Fruit fly (Drosophila melanogaster) whole organism, wandering third instar larva: ENCODE data around the gene comm2.

ENCODE experiments used
- Abd-B ChIP-seq: fragments of >200 bp; optimal IDR thresholded peaks from 2 replicates; lab custom pipeline; 2017; ENCODE audit warnings: missing biosample characterization, missing genetic modification characterization
- CG32264 ChIP-seq: fragments of 200-800 bp; sonication (Bioruptor generic); optimal IDR thresholded peaks from 2 replicates; lab custom pipeline; 2016; ENCODE audit warnings: missing biosample characterization, missing genetic modification characterization
- CG9705 ChIP-seq: fragments of 200-800 bp; sonication (Bioruptor generic); optimal IDR thresholded peaks from 2 replicates; lab custom pipeline; 2018; ENCODE audit warnings: missing biosample characterization, mild to moderate bottlenecking, missing genetic modification characterization
- CrebA ChIP-seq: fragments of 200-800 bp; sonication (Bioruptor generic); optimal IDR thresholded peaks from 2 replicates; lab custom pipeline; 2016; ENCODE audit warnings: missing biosample characterization, mild to moderate bottlenecking, missing genetic modification characterization, borderline replicate concordance
- Dfd ChIP-seq: fragments of >200 bp; optimal IDR thresholded peaks from 2 replicates; lab custom pipeline; 2017; ENCODE audit warnings: missing biosample characterization, missing genetic modification characterization
- Dif ChIP-seq: fragments of 200-275, 200-300 bp; sonication (Bioruptor generic); optimal IDR thresholded peaks from 2 replicates; lab custom pipeline; 2018; ENCODE audit warnings: missing biosample characterization, missing genetic modification characterization; ENCODE audit not compliant: partially characterized antibody
- GATAd ChIP-seq: sonication (Bioruptor generic); optimal IDR thresholded peaks from 2 replicates; lab custom pipeline; 2016; ENCODE audit warnings: missing biosample characterization, missing genetic modification characterization
- HLH106 ChIP-seq: fragments of 200-800 bp; optimal IDR thresholded peaks from 3 replicates; lab custom pipeline; 2019; ENCODE audit warnings: missing biosample characterization, mild to moderate bottlenecking, missing genetic modification characterization, moderate library complexity
- Hr78 ChIP-seq: fragments of >200 bp; optimal IDR thresholded peaks from 2 replicates; lab custom pipeline; 2017; ENCODE audit warnings: missing biosample characterization, missing genetic modification characterization
- Hr83 ChIP-seq: fragments of 200-300 bp; sonication (Bioruptor generic); optimal IDR thresholded peaks from 2 replicates; lab custom pipeline; 2016; ENCODE audit warnings: missing biosample characterization, mild to moderate bottlenecking, missing genetic modification characterization, moderate library complexity; ENCODE audit not compliant: poor library complexity, severe bottlenecking
- Jra ChIP-seq: sonication (Bioruptor generic); optimal IDR thresholded peaks from 2 replicates; lab custom pipeline; 2016; ENCODE audit warnings: missing biosample characterization, missing genetic modification characterization
- Mio ChIP-seq: sonication (Bioruptor generic); optimal IDR thresholded peaks from 2 replicates; lab custom pipeline; 2016; ENCODE audit warnings: missing biosample characterization, missing genetic modification characterization
- Myc ChIP-seq: fragments of >200 bp; optimal IDR thresholded peaks from 2 replicates; lab custom pipeline; 2017
- N ChIP-seq: fragments of >200 bp; optimal IDR thresholded peaks from 2 replicates; lab custom pipeline; 2018; ENCODE audit warnings: missing biosample characterization, missing external identifiers, missing genetic modification characterization
- OdsH ChIP-seq: fragments of 200-800 bp; sonication (Bioruptor generic); optimal IDR thresholded peaks from 2 replicates; lab custom pipeline; 2016; ENCODE audit warnings: missing biosample characterization, mild to moderate bottlenecking, missing genetic modification characterization
- Vsx2 ChIP-seq: fragments of 200-300, 225-300 bp; sonication (Bioruptor generic); optimal IDR thresholded peaks from 2 replicates; lab custom pipeline; 2018; ENCODE audit warnings: missing biosample characterization, missing genetic modification characterization; ENCODE audit not compliant: partially characterized antibody
- br ChIP-seq: fragments of 200-800 bp; sonication (Bioruptor generic); optimal IDR thresholded peaks from 2 replicates; lab custom pipeline; 2016; ENCODE audit warnings: missing biosample characterization, missing genetic modification characterization
- brk ChIP-seq: fragments of 200-800 bp; sonication (Bioruptor generic); optimal IDR thresholded peaks from 2 replicates; lab custom pipeline; 2016; ENCODE audit warnings: missing biosample characterization, mild to moderate bottlenecking, missing genetic modification characterization
- dl ChIP-seq, 2 experiments: fragments of 175-275, 200-275 bp in 1 of 2; fragments of 200-275 bp in 1 of 2; sonication (Bioruptor generic); optimal IDR thresholded peaks; lab custom pipeline; 2018; ENCODE audit warnings: mild to moderate bottlenecking in 2 of 2, missing biosample characterization in 2 of 2, missing genetic modification characterization in 2 of 2, moderate library complexity in 2 of 2; ENCODE audit not compliant: partially characterized antibody in 2 of 2, insufficient read depth in 1 of 2
- dmrt93B ChIP-seq: fragments of 200-800 bp; sonication (Bioruptor generic); optimal IDR thresholded peaks from 2 replicates; lab custom pipeline; 2018; ENCODE audit warnings: missing biosample characterization, mild to moderate bottlenecking, missing genetic modification characterization
- dsf ChIP-seq: sonication (Bioruptor generic); optimal IDR thresholded peaks from 2 replicates; lab custom pipeline; 2016; ENCODE audit warnings: missing biosample characterization, missing genetic modification characterization, borderline replicate concordance
- ey ChIP-seq: fragments of 200-800 bp; sonication (Bioruptor generic); optimal IDR thresholded peaks from 2 replicates; lab custom pipeline; 2016; ENCODE audit warnings: missing biosample characterization, missing genetic modification characterization
- foxo ChIP-seq, 2 experiments: fragments of 200-800 bp; sonication (Bioruptor generic); optimal IDR thresholded peaks; 2 replicates in 1 of 2; 3 replicates in 1 of 2; lab custom pipeline; 2016 to 2017; ENCODE audit warnings: missing biosample characterization in 2 of 2, missing genetic modification characterization in 2 of 2
- h ChIP-seq: fragments of 200-800 bp; sonication (Bioruptor generic); optimal IDR thresholded peaks from 3 replicates; lab custom pipeline; 2016; ENCODE audit warnings: missing biosample characterization, mild to moderate bottlenecking, missing genetic modification characterization
- jim ChIP-seq: fragments of 175-275, 200-325 bp; sonication (Bioruptor generic); optimal IDR thresholded peaks from 2 replicates; lab custom pipeline; 2016; ENCODE audit warnings: missing biosample characterization, mild to moderate bottlenecking, missing genetic modification characterization
- lola ChIP-seq: fragments of >200 bp; optimal IDR thresholded peaks from 2 replicates; lab custom pipeline; 2017; ENCODE audit warnings: missing biosample characterization, missing genetic modification characterization
- pan ChIP-seq: fragments of >200 bp; optimal IDR thresholded peaks from 2 replicates; lab custom pipeline; 2017
- psq ChIP-seq: fragments of 200-800 bp; sonication (Bioruptor generic); optimal IDR thresholded peaks from 3 replicates; lab custom pipeline; 2017; ENCODE audit warnings: missing biosample characterization, mild to moderate bottlenecking, missing genetic modification characterization, moderate library complexity
- sage ChIP-seq: fragments of 200-800 bp; sonication (Bioruptor generic); optimal IDR thresholded peaks from 2 replicates; lab custom pipeline; 2016; ENCODE audit warnings: missing biosample characterization, mild to moderate bottlenecking, missing genetic modification characterization
- sv ChIP-seq: fragments of 200-800 bp; sonication (Bioruptor generic); optimal IDR thresholded peaks from 3 replicates; lab custom pipeline; 2016; ENCODE audit warnings: missing biosample characterization, missing genetic modification characterization
- usp ChIP-seq: fragments of >200 bp; optimal IDR thresholded peaks from 2 replicates; lab custom pipeline; 2017; ENCODE audit warnings: missing biosample characterization, missing genetic modification characterization
- woc ChIP-seq: sonication (Bioruptor generic); optimal IDR thresholded peaks from 2 replicates; lab custom pipeline; 2016; ENCODE audit warnings: missing biosample characterization, mild to moderate bottlenecking, missing genetic modification characterization

comm2 gene

dm6 chr3L:15679420-15679819, 20.2 kb downstream of the comm2 start, which contains the start of gene CG7304:
Gene CG7304, plus strand, starts transcription at chr3L:15679720.
- no peak for TF ChIP-seq ey
- TF ChIP-seq Hr83 = no peak
- TF ChIP-seq woc (GFP tag; lab: Kevin White, UChicago) = no peak
- TF ChIP-seq jim (GFP tag; lab: Kevin White, UChicago) = no peak
- no peak for TF ChIP-seq psq (GFP tag; lab: Kevin White, UChicago)
- TF ChIP-seq OdsH (GFP tag; lab: Kevin White, UChicago) = no peak
- no peak for TF ChIP-seq dl (GFP tag; optimal IDR thresholded peaks at IDR 0.05; lab: Kevin White, UChicago; ENCODE audit: insufficient read depth in 1 of 2, partially characterized antibody in 2 of 2)
- TF ChIP-seq Mio (GFP tag; lab: Kevin White, UChicago) = no peak
- no peak for TF ChIP-seq h (GFP tag; lab: Kevin White, UChicago)
- TF ChIP-seq pan (lab: Kevin White, UChicago) = no peak
- TF ChIP-seq GATAd (GFP tag; lab: Kevin White, UChicago) = no peak
- TF ChIP-seq brk (GFP tag; lab: Kevin White, UChicago) = no peak
- TF ChIP-seq CrebA (GFP tag; lab: Kevin White, UChicago) = no peak
- no peak for TF ChIP-seq Myc (lab: Kevin White, UChicago)
- no peak for TF ChIP-seq dsf (GFP tag; lab: Kevin White, UChicago)
- no peak for TF ChIP-seq Dfd (GFP tag; lab: Kevin White, UChicago)

- TF ChIP-seq Vsx2 (GFP tag; lab: Kevin White, UChicago) = no peak
- no peak for TF ChIP-seq CG32264
- TF ChIP-seq pan (lab: Kevin White, UChicago) = no peak
- no peak for TF ChIP-seq foxo (GFP tag; optimal IDR thresholded peaks at IDR 0.05; lab: Kevin White, UChicago)
- TF ChIP-seq Dfd (GFP tag; lab: Kevin White, UChicago) = no peak
- TF ChIP-seq ey = no peak
- TF ChIP-seq psq (GFP tag; lab: Kevin White, UChicago) = no peak
- no peak for TF ChIP-seq usp (GFP tag; lab: Kevin White, UChicago)
- TF ChIP-seq HLH106 (tag; lab: Kevin White, UChicago) = no peak
- no peak for TF ChIP-seq Abd-B
- no peak for TF ChIP-seq br (GFP tag; lab: Kevin White, UChicago)
- no peak for TF ChIP-seq dl (GFP tag; optimal IDR thresholded peaks at IDR 0.05; lab: Kevin White, UChicago; ENCODE audit: insufficient read depth in 1 of 2, partially characterized antibody in 2 of 2)
- TF ChIP-seq Mio (GFP tag; lab: Kevin White, UChicago) = no peak
- no peak for TF ChIP-seq Myc (lab: Kevin White, UChicago)
- TF ChIP-seq Dif (GFP tag; lab: Kevin White, UChicago) = no peak
- no peak for TF ChIP-seq dmrt93B (GFP tag; lab: Kevin White, UChicago)
- no peak for TF ChIP-seq CG9705
- TF ChIP-seq Jra (GFP tag; lab: Kevin White, UChicago) = no peak
- no peak for TF ChIP-seq sv (GFP tag; lab: Kevin White, UChicago)
- TF ChIP-seq, all 38 proteins: peak for 0
Measured at dm6 chr3L:15678284-15678683, 21.4 kb downstream of the comm2 start.

dm6 chr3L:15677662-15678061, 22.0 kb downstream of the comm2 start:
- no peak for TF ChIP-seq usp (GFP tag; lab: Kevin White, UChicago)
- TF ChIP-seq Dfd (GFP tag; lab: Kevin White, UChicago) = no peak
- no peak for TF ChIP-seq dsf (GFP tag; lab: Kevin White, UChicago)
- TF ChIP-seq sage (GFP tag; lab: Kevin White, UChicago) = no peak
- TF ChIP-seq lola = no peak
- TF ChIP-seq N = no peak

dm6 chr3L:15675111-15675510, 24.5 kb downstream of the comm2 start:
- TF ChIP-seq sv (GFP tag; lab: Kevin White, UChicago) (peak; percentile 9), CG9705 (no peak)

dm6 chr3L:15672800-15673199, 26.9 kb downstream of the comm2 start:
- no peak for TF ChIP-seq dl (GFP tag; optimal IDR thresholded peaks at IDR 0.05; lab: Kevin White, UChicago; ENCODE audit: insufficient read depth in 1 of 2, partially characterized antibody in 2 of 2)
- TF ChIP-seq pan (lab: Kevin White, UChicago) = no peak
- TF ChIP-seq Abd-B = no peak
- no peak for TF ChIP-seq Hr83
- no peak for TF ChIP-seq sv (GFP tag; lab: Kevin White, UChicago)
- no peak for TF ChIP-seq Hr78 (GFP tag; lab: Kevin White, UChicago)
- no peak for TF ChIP-seq OdsH (GFP tag; lab: Kevin White, UChicago)
- TF ChIP-seq dsf (GFP tag; lab: Kevin White, UChicago) = no peak
